Worm (Caenorhabditis elegans): ENCODE results near the gene T07A9.14.
A peak's percentile ranks its signal among the peaks of the same experiment; 100 is the strongest.

Gene T07A9.14

DNA sequence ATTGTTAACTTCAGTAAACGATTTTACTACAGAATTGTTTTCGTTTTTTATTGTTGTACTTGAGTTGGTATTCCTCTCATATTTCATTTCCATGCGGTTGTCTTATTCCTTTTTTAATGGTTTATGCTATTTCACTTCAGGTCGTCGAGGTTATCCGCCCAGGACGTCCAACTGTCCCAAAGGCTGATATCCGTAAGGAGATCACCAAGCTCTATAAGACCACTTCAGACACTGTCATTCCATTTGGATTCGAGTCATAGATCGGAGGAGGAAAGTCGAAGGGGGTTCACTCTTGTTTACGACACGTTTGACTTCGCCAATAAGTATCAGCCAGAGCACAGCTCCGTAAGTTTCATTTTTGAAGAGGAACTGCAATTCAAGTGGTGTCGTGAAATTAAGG, at the start of gene T07A9.14:
Gene T07A9.14 (plus strand): TSS at position 124 of the 400 bp plus-strand sequence.
- TF ChIP-seq egl-13 (tag; optimal IDR thresholded peaks at IDR 0.05) (no peak), unc-86 (tag; optimal IDR thresholded peaks at IDR 0.05) (no peak)

DNA sequence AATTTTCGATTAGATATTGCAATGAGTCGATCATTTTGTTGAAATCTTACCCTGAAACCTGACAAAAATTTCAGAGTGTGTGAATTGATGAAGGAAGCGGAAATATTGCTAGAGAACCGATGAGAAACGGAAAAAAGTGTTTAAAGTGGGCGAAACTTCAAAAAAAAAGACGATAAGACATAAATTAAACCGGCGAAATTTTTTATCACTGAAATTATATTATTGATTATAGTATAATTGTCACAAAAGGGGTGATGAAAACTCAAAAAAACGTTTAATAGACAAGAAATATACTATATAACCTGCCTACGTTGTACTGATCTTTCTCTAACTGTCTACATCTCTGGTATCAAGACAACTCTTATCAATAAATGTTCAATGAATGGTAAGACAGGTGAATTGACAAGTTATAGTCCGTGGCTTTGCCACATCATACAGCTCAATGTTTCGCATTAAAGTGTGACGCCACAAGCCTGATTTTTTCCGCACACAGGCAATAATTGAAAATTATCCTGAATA, 49.3 kb upstream of the T07A9.14 start, which contains the start of gene pxmp-4:
Gene pxmp-4 (minus strand): TSS at position 51 of the 519 bp plus-strand sequence.
- TF ChIP-seq nhr-20 (tag; optimal IDR thresholded peaks at IDR 0.05): no peak
- no peak for TF ChIP-seq efl-1 (optimal IDR thresholded peaks at IDR 0.05)
- TF ChIP-seq efl-1 (GFP tag; optimal IDR thresholded peaks at IDR 0.05 in 1 of 2): peak in 1 of 2 experiments; percentile 43
- peak; percentile 50 for TF ChIP-seq elt-2 (tag; optimal IDR thresholded peaks at IDR 0.05)
- TF ChIP-seq hpl-2 (GFP tag; optimal IDR thresholded peaks at IDR 0.05): no peak
- peak in 1 of 2 experiments; percentile 27 for TF ChIP-seq lin-35 (GFP tag; optimal IDR thresholded peaks at IDR 0.05)

- TF ChIP-seq nhr-12 (tag; optimal IDR thresholded peaks at IDR 0.05) (no peak), unc-30 (tag; optimal IDR thresholded peaks at IDR 0.05) (no peak), nhr-20 (tag; optimal IDR thresholded peaks at IDR 0.05) (no peak), pqm-1 (tag; optimal IDR thresholded peaks at IDR 0.05) (no peak), hlh-17 (GFP tag; optimal IDR thresholded peaks at IDR 0.05; ENCODE audit: borderline replicate concordance) (no peak), ces-1 (GFP tag; optimal IDR thresholded peaks at IDR 0.05) (no peak), ztf-4 (tag; optimal IDR thresholded peaks at IDR 0.05) (no peak), grh-1 (GFP tag; IDR thresholded peaks at IDR 0.05) (no peak), ets-5 (GFP tag; IDR thresholded peaks at IDR 0.05) (no peak), dsc-1 (tag; optimal IDR thresholded peaks at IDR 0.05) (no peak), nhr-19 (GFP tag; conservative IDR thresholded peaks at IDR 0.05) (no peak), lir-3 (tag; optimal IDR thresholded peaks at IDR 0.05; ENCODE audit: poor library complexity) (no peak), unc-98 (GFP tag; IDR thresholded peaks at IDR 0.05) (no peak), aly-2 (tag; optimal IDR thresholded peaks at IDR 0.05) (no peak), skn-1 (tag; optimal IDR thresholded peaks at IDR 0.05) (no peak), F16B12.6 (tag; optimal IDR thresholded peaks at IDR 0.05) (no peak)
Measured at ce11 chrIV:338192-338831, 48.2 kb upstream of the T07A9.14 start.

- TF ChIP-seq egl-13 (tag; optimal IDR thresholded peaks at IDR 0.05): peak; percentile 8
- TF ChIP-seq dsc-1 (tag; optimal IDR thresholded peaks at IDR 0.05): peak; percentile 34
- no peak for TF ChIP-seq nhr-28 (tag; optimal IDR thresholded peaks at IDR 0.05)
Measured at ce11 chrIV:339508-339907, 47.0 kb upstream of the T07A9.14 start, which contains the start of gene cdh-8. Gene cdh-8 (plus strand): TSS chrIV:339808.

DNA sequence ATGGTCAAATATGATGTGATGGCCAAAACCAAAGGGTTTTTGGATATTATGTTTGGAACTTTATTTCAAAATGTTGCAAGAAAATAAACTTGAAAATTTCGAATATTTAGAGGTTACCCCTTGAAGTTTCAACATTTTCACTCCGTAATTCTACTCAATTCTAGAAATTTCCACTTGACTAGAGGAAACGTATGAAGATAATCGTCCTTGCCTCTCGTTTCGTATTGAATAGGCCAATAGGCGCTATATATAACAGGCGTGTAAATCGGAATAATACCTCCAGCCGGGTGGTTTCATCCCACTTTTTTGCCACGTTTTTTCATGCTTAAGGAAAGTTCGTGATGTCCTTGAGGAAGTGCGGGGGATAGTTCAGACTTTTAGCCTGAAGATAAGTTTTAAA, 43.2 kb upstream of the T07A9.14 start:
- TF ChIP-seq skn-1 (tag; optimal IDR thresholded peaks at IDR 0.05): no peak
- no peak for TF ChIP-seq ceh-8 (GFP tag; optimal IDR thresholded peaks at IDR 0.05)
- no peak for TF ChIP-seq ceh-63 (GFP tag; optimal IDR thresholded peaks at IDR 0.05)
- TF ChIP-seq efl-1 (optimal IDR thresholded peaks at IDR 0.05): no peak
- TF ChIP-seq efl-1 (GFP tag; optimal IDR thresholded peaks at IDR 0.05 in 1 of 2): peak in 1 of 2 experiments; percentile 59
- TF ChIP-seq nhr-12 (tag; optimal IDR thresholded peaks at IDR 0.05): no peak
- TF ChIP-seq ama-1 (optimal IDR thresholded peaks at IDR 0.05): no peak
- TF ChIP-seq mep-1 (tag; optimal IDR thresholded peaks at IDR 0.05): no peak

DNA sequence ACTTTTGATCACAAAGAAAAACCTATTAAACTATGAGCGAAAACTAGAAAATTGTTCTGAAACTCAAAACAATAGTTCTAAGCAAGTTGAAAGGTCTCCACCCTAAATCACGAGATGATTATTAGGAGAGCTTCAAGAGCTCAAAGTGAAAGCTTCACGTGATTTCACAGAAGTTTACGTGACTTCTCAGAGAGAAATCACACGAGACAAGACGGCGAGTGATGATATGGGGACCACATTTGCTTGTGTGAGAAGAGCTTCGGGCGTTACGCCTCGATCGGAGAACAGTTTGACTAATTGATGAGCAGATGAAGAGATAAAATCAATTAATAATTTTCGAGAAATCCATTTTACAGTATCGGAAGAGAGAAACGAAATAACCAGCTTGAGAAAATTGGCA, 21.5 kb upstream of the T07A9.14 start:
- TF ChIP-seq C34B4.2 (tag; optimal IDR thresholded peaks at IDR 0.05) (no peak), ztf-11 (tag; optimal IDR thresholded peaks at IDR 0.05) (no peak), snu-23 (GFP tag; optimal IDR thresholded peaks at IDR 0.05) (no peak), Y116A8C.19 (tag; optimal IDR thresholded peaks at IDR 0.05; ENCODE audit: borderline replicate concordance) (no peak), unc-62 (GFP tag; optimal IDR thresholded peaks at IDR 0.05) (no peak), ceh-8 (GFP tag; optimal IDR thresholded peaks at IDR 0.05) (no peak), pqm-1 (tag; optimal IDR thresholded peaks at IDR 0.05) (no peak), sup-37 (GFP tag; optimal IDR thresholded peaks at IDR 0.05) (no peak), lin-13 (GFP tag; optimal IDR thresholded peaks at IDR 0.05) (no peak), blmp-1 (tag; optimal IDR thresholded peaks at IDR 0.05) (no peak), lin-39 (tag; optimal IDR thresholded peaks at IDR 0.05) (no peak), pax-3 (tag; optimal IDR thresholded peaks at IDR 0.05) (no peak), unc-98 (GFP tag; IDR thresholded peaks at IDR 0.05) (no peak), unc-30 (tag; optimal IDR thresholded peaks at IDR 0.05) (no peak), C04F5.9 (tag; optimal IDR thresholded peaks at IDR 0.05) (no peak), ztf-4 (tag; optimal IDR thresholded peaks at IDR 0.05) (no peak), egl-27 (tag; optimal IDR thresholded peaks at IDR 0.05) (no peak), lsy-2 (tag; optimal IDR thresholded peaks at IDR 0.05) (peak; percentile 3 to 26), lin-35 (GFP tag; optimal IDR thresholded peaks at IDR 0.05) (no peak), nhr-19 (GFP tag; conservative IDR thresholded peaks at IDR 0.05) (0 out of 2 replicates have a peak, but pooled peaks have one; percentile 11), mef-2 (tag; optimal IDR thresholded peaks at IDR 0.05) (no peak)

All from whole organism, L1 larva.